Fruit fly (Drosophila melanogaster): ENCODE results near the gene CG31668.

CG31668 gene

dm6 chr2L:2165864-2166263 lies 40.1 kb downstream of the CG31668 start (continued):
- TF ChIP-seq eg (GFP tag; IDR thresholded peaks at IDR 0.05) = no peak
- TF ChIP-seq CG8319 (GFP tag; optimal IDR thresholded peaks at IDR 0.05) = no peak
- no peak for TF ChIP-seq achi (GFP tag; optimal IDR thresholded peaks at IDR 0.05)
- TF ChIP-seq Sox14 (GFP tag; optimal IDR thresholded peaks at IDR 0.05) = no peak
- peak; percentile 62 for TF ChIP-seq vri (GFP tag; optimal IDR thresholded peaks at IDR 0.05)
- no peak for TF ChIP-seq salr (GFP tag; optimal IDR thresholded peaks at IDR 0.05)
- TF ChIP-seq fkh (GFP tag; optimal IDR thresholded peaks at IDR 0.05) = peak; percentile 95
- TF ChIP-seq CG32006 (GFP tag; optimal IDR thresholded peaks at IDR 0.05) = no peak
- no peak for TF ChIP-seq CG10669 (GFP tag; optimal IDR thresholded peaks at IDR 0.05)
- no peak for TF ChIP-seq CG10631 (GFP tag; optimal IDR thresholded peaks at IDR 0.05)
- peak; percentile 38 for TF ChIP-seq Eip78C (GFP tag)
- no peak for TF ChIP-seq cyc (GFP tag; optimal IDR thresholded peaks at IDR 0.05)
- TF ChIP-seq pdm3 (GFP tag; optimal IDR thresholded peaks at IDR 0.05) = no peak
- TF ChIP-seq Ets21C (GFP tag; optimal IDR thresholded peaks at IDR 0.05) = no peak
- TF ChIP-seq spab (GFP tag; optimal IDR thresholded peaks at IDR 0.05) = no peak
- TF ChIP-seq Ets96B (tag; optimal IDR thresholded peaks at IDR 0.05) = no peak
- no peak for TF ChIP-seq Gug (GFP tag; IDR thresholded peaks at IDR 0.05)
- no peak for TF ChIP-seq Eip93F (GFP tag; optimal IDR thresholded peaks at IDR 0.05)

DNA sequence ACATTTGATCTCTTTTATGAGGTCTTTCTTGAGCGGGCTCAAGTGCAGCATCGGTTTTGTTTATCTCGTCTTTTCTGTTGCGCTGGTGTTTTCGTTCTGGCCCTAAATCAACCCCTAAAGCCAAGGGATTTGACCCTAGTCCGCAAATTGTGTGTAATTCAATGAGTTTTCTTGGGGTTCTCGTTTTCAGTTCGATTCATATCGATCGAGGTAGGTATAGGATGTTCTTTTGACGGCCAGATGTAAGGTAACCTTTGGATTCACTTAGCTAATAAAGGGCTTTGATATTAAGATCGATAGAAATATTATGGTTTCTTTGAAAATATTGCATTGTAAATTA lies 40.8 kb downstream of the CG31668 start:
- TF ChIP-seq OdsH (GFP tag; optimal IDR thresholded peaks at IDR 0.05) (no peak), CG3032 (tag; optimal IDR thresholded peaks at IDR 0.05) (no peak), CG6808 (GFP tag; optimal IDR thresholded peaks at IDR 0.05) (no peak), CG11294 (GFP tag; IDR thresholded peaks at IDR 0.05) (no peak), topi (GFP tag; optimal IDR thresholded peaks at IDR 0.05) (no peak), Sox15 (GFP tag; optimal IDR thresholded peaks at IDR 0.05) (no peak), CG3919 (GFP tag; optimal IDR thresholded peaks at IDR 0.05) (no peak), CG8319 (GFP tag; optimal IDR thresholded peaks at IDR 0.05) (no peak), esn (GFP tag; optimal IDR thresholded peaks at IDR 0.05) (no peak), CG16779 (tag; optimal IDR thresholded peaks at IDR 0.05) (no peak), acj6 (GFP tag; optimal IDR thresholded peaks at IDR 0.05) (no peak), ss (GFP tag; optimal IDR thresholded peaks at IDR 0.05) (no peak), Gug (GFP tag; IDR thresholded peaks at IDR 0.05) (no peak), pdm3 (GFP tag; optimal IDR thresholded peaks at IDR 0.05) (no peak), lz (GFP tag; optimal IDR thresholded peaks at IDR 0.05) (no peak), Eip75B (GFP tag; optimal IDR thresholded peaks at IDR 0.05) (no peak)

- TF ChIP-seq pdm3 (GFP tag; optimal IDR thresholded peaks at IDR 0.05) (peak; percentile 85), Lpt (GFP tag; optimal IDR thresholded peaks at IDR 0.05) (peak; percentile 84), CG8119 (GFP tag; IDR thresholded peaks at IDR 0.05) (peak; percentile 62; the same call in 2 of the 3 replicates), cyc (GFP tag; optimal IDR thresholded peaks at IDR 0.05) (peak; percentile 96), CG6276 (GFP tag; optimal IDR thresholded peaks at IDR 0.05) (peak; percentile 39), ss (GFP tag; optimal IDR thresholded peaks at IDR 0.05) (peak; percentile 97), fd85E (GFP tag; optimal IDR thresholded peaks at IDR 0.05) (peak; percentile 71), Eip93F (GFP tag; optimal IDR thresholded peaks at IDR 0.05) (peak; percentile 83), net (GFP tag; optimal IDR thresholded peaks at IDR 0.05) (peak; percentile 85), CG9139 (GFP tag; optimal IDR thresholded peaks at IDR 0.05) (peak; percentile 90), acj6 (GFP tag; optimal IDR thresholded peaks at IDR 0.05) (peak; percentile 93), Ets21C (GFP tag; optimal IDR thresholded peaks at IDR 0.05) (peak; percentile 86), lz (GFP tag; optimal IDR thresholded peaks at IDR 0.05) (peak; percentile 94), CG11902 (GFP tag; optimal IDR thresholded peaks at IDR 0.05) (peak; percentile 84), Hr38 (GFP tag; optimal IDR thresholded peaks at IDR 0.05) (no peak), CG3032 (tag; optimal IDR thresholded peaks at IDR 0.05) (peak; percentile 97), CG6163 (GFP tag; IDR thresholded peaks at IDR 0.05) (peak; percentile 95), vri (GFP tag; optimal IDR thresholded peaks at IDR 0.05) (peak; percentile 87), Ets96B (tag; optimal IDR thresholded peaks at IDR 0.05) (peak; percentile 96), CG11762 (GFP tag; optimal IDR thresholded peaks at IDR 0.05; ENCODE audit: insufficient read depth) (peak; percentile 88), Met (GFP tag; optimal IDR thresholded peaks at IDR 0.05) (peak; percentile 93), Hr39 (GFP tag; optimal IDR thresholded peaks at IDR 0.05) (peak; percentile 95), OdsH (GFP tag; optimal IDR thresholded peaks at IDR 0.05) (peak; percentile 83), CG8632 (GFP tag; optimal IDR thresholded peaks at IDR 0.05) (peak; percentile 90), fkh (GFP tag; optimal IDR thresholded peaks at IDR 0.05) (no peak), CG6808 (GFP tag; optimal IDR thresholded peaks at IDR 0.05) (peak; percentile 96), Sox15 (GFP tag; optimal IDR thresholded peaks at IDR 0.05) (peak; percentile 89), CG3919 (GFP tag; optimal IDR thresholded peaks at IDR 0.05) (peak; percentile 96), CG32006 (GFP tag; optimal IDR thresholded peaks at IDR 0.05) (peak; percentile 59), Hr4 (GFP tag; optimal IDR thresholded peaks at IDR 0.05) (peak; percentile 24), CG1621 (tag; optimal IDR thresholded peaks at IDR 0.05) (peak; percentile 95)
These were observed 41.3 kb downstream of the CG31668 start for dm6 chr2L:2164520-2165237.
